Fruit fly (Drosophila melanogaster) whole organism, embryonic: ENCODE data around the gene Cyp4ac2.

Experiments used
- Atf-2 ChIP-seq: fragments of 200-800 bp; sonication (Bioruptor generic); optimal IDR thresholded peaks from 2 replicates; lab custom pipeline; 2016; ENCODE audit warnings: missing biosample characterization, missing genetic modification characterization
- BEAF-32 ChIP-seq: fragments of 200-800 bp; sonication (Bioruptor generic); optimal IDR thresholded peaks from 3 replicates; lab custom pipeline; 2017; ENCODE audit warnings: missing biosample characterization, missing genetic modification characterization, mild to moderate bottlenecking, moderate library complexity, missing genetic modification reagents
- CG11696 ChIP-seq: fragments of 200-800 bp; sonication (Bioruptor generic); IDR thresholded peaks from 2 replicates; pipeline ENCODE4 v1.3.6; 2022; ENCODE audit warnings: missing biosample characterization, missing genetic modification characterization
- CG12155 ChIP-seq: fragments of 200-800 bp; sonication (Bioruptor generic); optimal IDR thresholded peaks from 3 replicates; lab custom pipeline; 2016; ENCODE audit warnings: missing biosample characterization, missing genetic modification characterization
- CG1233 ChIP-seq: fragments of 200-800 bp; sonication (Bioruptor generic); optimal IDR thresholded peaks from 4 replicates; lab custom pipeline; 2018; ENCODE audit warnings: missing biosample characterization, mild to moderate bottlenecking, missing genetic modification characterization
- CG12744 ChIP-seq: fragments of 200-800 bp; sonication (Bioruptor generic); optimal IDR thresholded peaks from 2 replicates; lab custom pipeline; 2016; ENCODE audit warnings: missing biosample characterization, missing genetic modification characterization
- CG14965 ChIP-seq: fragments of 200-800 bp; sonication (Bioruptor generic); optimal IDR thresholded peaks from 2 replicates; lab custom pipeline; 2016; ENCODE audit warnings: missing biosample characterization, missing genetic modification characterization, borderline replicate concordance
- CG15479 ChIP-seq: fragments of 200-800 bp; sonication (Bioruptor generic); optimal IDR thresholded peaks from 3 replicates; lab custom pipeline; 2019; ENCODE audit warnings: missing biosample characterization, mild to moderate bottlenecking, missing genetic modification characterization, moderate library complexity
- CG1602 ChIP-seq: fragments of 200-800 bp; sonication (Bioruptor generic); optimal IDR thresholded peaks from 3 replicates; lab custom pipeline; 2016; ENCODE audit warnings: missing biosample characterization, missing genetic modification characterization
- CG17359 ChIP-seq: fragments of 200-800 bp; sonication (Bioruptor generic); optimal IDR thresholded peaks from 3 replicates; lab custom pipeline; 2018; ENCODE audit warnings: missing biosample characterization, mild to moderate bottlenecking, missing genetic modification characterization, moderate library complexity
- CG18476 ChIP-seq: fragments of 200-800 bp; sonication (Bioruptor generic); optimal IDR thresholded peaks from 2 replicates; lab custom pipeline; 2016; ENCODE audit warnings: missing biosample characterization, mild to moderate bottlenecking, missing genetic modification characterization
- CG31365 ChIP-seq: fragments of 200-800 bp; sonication (Bioruptor generic); optimal IDR thresholded peaks from 2 replicates; lab custom pipeline; 2018; ENCODE audit warnings: missing biosample characterization, mild to moderate bottlenecking, missing genetic modification characterization
- CG4617 ChIP-seq: fragments of 200-800 bp; sonication (Bioruptor generic); optimal IDR thresholded peaks from 3 replicates; lab custom pipeline; 2016; ENCODE audit warnings: missing biosample characterization, missing genetic modification characterization, borderline replicate concordance
- CG6254 ChIP-seq: fragments of 200-800 bp; sonication (Bioruptor generic); optimal IDR thresholded peaks from 3 replicates; lab custom pipeline; 2017; ENCODE audit warnings: mild to moderate bottlenecking, missing biosample characterization, missing genetic modification reagents, missing genetic modification characterization
- CG8359 ChIP-seq: fragments of 200-800 bp; sonication (Bioruptor generic); optimal IDR thresholded peaks from 2 replicates; lab custom pipeline; 2017; ENCODE audit warnings: missing biosample characterization, mild to moderate bottlenecking, missing genetic modification characterization, borderline replicate concordance
- CG8388 ChIP-seq: fragments of 200-800 bp; sonication (Bioruptor generic); optimal IDR thresholded peaks from 2 replicates; lab custom pipeline; 2019; ENCODE audit warnings: missing biosample characterization, mild to moderate bottlenecking, missing genetic modification characterization, moderate library complexity
- CG9215 ChIP-seq: fragments of 200-800 bp; sonication (Bioruptor generic); IDR thresholded peaks from 2 replicates; pipeline ENCODE4 v1.3.6; 2022; ENCODE audit warnings: missing biosample characterization, missing genetic modification characterization
- D ChIP-seq, 2 experiments: fragments of 200-800 bp in 1 of 2; fragments of >200 bp in 1 of 2; sonication (Bioruptor generic) in 1 of 2; optimal IDR thresholded peaks; 2 replicates in 1 of 2; 3 replicates in 1 of 2; lab custom pipeline; 2017; ENCODE audit warnings: mild to moderate bottlenecking in 1 of 2, missing biosample characterization in 1 of 2, missing genetic modification characterization in 1 of 2, missing genetic modification reagents in 1 of 2
- Hmx ChIP-seq: fragments of 200-800 bp; sonication (Bioruptor generic); optimal IDR thresholded peaks from 2 replicates; lab custom pipeline; 2016; ENCODE audit warnings: missing biosample characterization, missing genetic modification characterization
- Hr78 ChIP-seq, 2 experiments: fragments of 200-800 bp in 1 of 2; fragments of >200 bp in 1 of 2; sonication (Bioruptor generic) in 1 of 2; optimal IDR thresholded peaks; 2 replicates each; lab custom pipeline; 2017 to 2019; ENCODE audit warnings: missing biosample characterization in 2 of 2, missing genetic modification characterization in 2 of 2, mild to moderate bottlenecking in 1 of 2, moderate library complexity in 1 of 2
- Kr ChIP-seq: fragments of 200-800 bp; sonication (Bioruptor generic); optimal IDR thresholded peaks from 2 replicates; lab custom pipeline; 2017; ENCODE audit warnings: missing biosample characterization, mild to moderate bottlenecking, missing genetic modification characterization
- Med ChIP-seq: fragments of 200-800 bp; sonication (Bioruptor generic); peaks from one replicate; lab custom pipeline; 2016; ENCODE audit warnings: missing biosample characterization, missing genetic modification characterization, mild to moderate bottlenecking, inconsistent platforms, moderate library complexity
- bowl ChIP-seq: fragments of 200-800 bp; sonication (Bioruptor generic); IDR thresholded peaks from 2 replicates; pipeline ENCODE4 v1.3.6; 2022; ENCODE audit warnings: missing biosample characterization, missing genetic modification characterization
- cato ChIP-seq: fragments of 200-800 bp; sonication (Bioruptor generic); optimal IDR thresholded peaks from 2 replicates; lab custom pipeline; 2016; ENCODE audit warnings: missing biosample characterization, missing genetic modification characterization, borderline replicate concordance
- da ChIP-seq: fragments of 200-800 bp; sonication (Bioruptor generic); optimal IDR thresholded peaks from 2 replicates; lab custom pipeline; 2016; ENCODE audit warnings: missing biosample characterization, missing genetic modification characterization
- danr ChIP-seq: fragments of 200-800 bp; sonication (Bioruptor generic); IDR thresholded peaks from 2 replicates; pipeline ENCODE4 v1.3.6; 2022; ENCODE audit warnings: missing biosample characterization, missing genetic modification characterization
- disco-r ChIP-seq: fragments of 200-800 bp; sonication (Bioruptor generic); optimal IDR thresholded peaks from 2 replicates; lab custom pipeline; 2016; ENCODE audit warnings: missing biosample characterization, missing genetic modification characterization
- ken ChIP-seq: fragments of 200-800 bp; sonication (Bioruptor generic); IDR thresholded peaks from 3 replicates; pipeline ENCODE4 v1.3.6; 2022; ENCODE audit warnings: missing biosample characterization, missing genetic modification characterization
- lola ChIP-seq, 3 experiments: fragments of >200 bp in 2 of 3; fragments of 200-800 bp in 1 of 3; sonication (Bioruptor generic) in 1 of 3; optimal IDR thresholded peaks; 2 replicates each; lab custom pipeline; 2017 to 2019; ENCODE audit warnings: missing biosample characterization in 3 of 3, missing genetic modification characterization in 3 of 3, mild to moderate bottlenecking in 1 of 3, moderate library complexity in 1 of 3
- p53 ChIP-seq: fragments of 200-800 bp; sonication (Bioruptor generic); optimal IDR thresholded peaks from 2 replicates; lab custom pipeline; 2016; ENCODE audit warnings: missing biosample characterization, missing genetic modification characterization
- pan ChIP-seq, 4 experiments: fragments of >200 bp in 3 of 4; fragments of 200-800 bp in 1 of 4; sonication (Bioruptor generic) in 1 of 4; optimal IDR thresholded peaks in 3 of 4; IDR thresholded peaks in 1 of 4; 2 replicates each; pipeline versions ENCODE4 v1.3.6 to Lab custom; 2017 to 2022; ENCODE audit warnings: missing biosample characterization in 2 of 4, missing genetic modification characterization in 2 of 4, mixed read lengths in 1 of 4
- prd ChIP-seq, 3 experiments: fragments of >200 bp in 2 of 3; fragments of 200-800 bp in 1 of 3; sonication (Bioruptor generic) in 1 of 3; optimal IDR thresholded peaks in 2 of 3; IDR thresholded peaks in 1 of 3; 2 replicates in 2 of 3; 3 replicates in 1 of 3; pipeline versions ENCODE4 v1.3.6 to Lab custom; 2017 to 2022; ENCODE audit warnings: missing biosample characterization in 1 of 3, missing genetic modification characterization in 1 of 3
- seq ChIP-seq: fragments of 200-800 bp; sonication (Bioruptor generic); IDR thresholded peaks from 2 replicates; pipeline ENCODE4 v1.3.6; 2022; ENCODE audit warnings: missing biosample characterization, missing genetic modification characterization
- sna ChIP-seq: fragments of 200-800 bp; sonication (Bioruptor generic); IDR thresholded peaks from 2 replicates; pipeline ENCODE4 v1.3.6; 2022; ENCODE audit warnings: missing biosample characterization, missing genetic modification characterization; ENCODE audit not compliant: partially characterized antibody
- tin ChIP-seq: fragments of 200-800 bp; sonication (Bioruptor generic); optimal IDR thresholded peaks from 3 replicates; lab custom pipeline; 2016; ENCODE audit warnings: missing biosample characterization, missing genetic modification characterization

Cyp4ac2 gene

dm6 chr2L:5266092-5266491 lies at the start of gene Cyp4ac2:
Gene Cyp4ac2 (plus strand): TSS chr2L:5266392.
- no peak for TF ChIP-seq cato
- TF ChIP-seq Hmx (GFP tag; lab: Kevin White, UChicago): no peak
- TF ChIP-seq CG11696 (GFP tag; lab: Robert Waterston, UW): no peak
- no peak for TF ChIP-seq da (GFP tag; lab: Kevin White, UChicago)
- no peak for TF ChIP-seq BEAF-32 (GFP tag; lab: Kevin White, UChicago)
- TF ChIP-seq disco-r (GFP tag; lab: Kevin White, UChicago): no peak
- no peak for TF ChIP-seq D (optimal IDR thresholded peaks at IDR 0.05; lab: Kevin White, UChicago)
- no peak for TF ChIP-seq D (GFP tag; optimal IDR thresholded peaks at IDR 0.05; lab: Kevin White, UChicago)
- TF ChIP-seq seq (GFP tag; lab: Robert Waterston, UW): no peak
- no peak for TF ChIP-seq CG1233 (GFP tag; lab: Kevin White, UChicago)
- no peak for TF ChIP-seq CG1602 (GFP tag; lab: Kevin White, UChicago)
- TF ChIP-seq, all 482 proteins: peak for 0

- TF ChIP-seq CG31365 (tag; lab: Kevin White, UChicago) (no peak), CG12155 (GFP tag; lab: Kevin White, UChicago) (no peak), CG17359 (tag; lab: Kevin White, UChicago) (no peak), Kr (no peak), p53 (GFP tag; lab: Kevin White, UChicago) (no peak), Hr78 (GFP tag; optimal IDR thresholded peaks at IDR 0.05; lab: Kevin White, UChicago) (no peak), ken (GFP tag; lab: Robert Waterston, UW) (no peak), Atf-2 (GFP tag; lab: Kevin White, UChicago) (no peak), CG18476 (GFP tag; lab: Kevin White, UChicago) (no peak), CG6254 (GFP tag; lab: Kevin White, UChicago) (no peak), CG9215 (no peak), lola (GFP tag; optimal IDR thresholded peaks at IDR 0.05; lab: Kevin White, UChicago) (no peak), CG4617 (GFP tag; lab: Kevin White, UChicago) (no peak), tin (no peak), CG14965 (GFP tag; lab: Kevin White, UChicago) (no peak), CG8388 (GFP tag; lab: Kevin White, UChicago) (no peak), sna (GFP tag; lab: Robert Waterston, UW) (no peak), prd (optimal IDR thresholded peaks at IDR 0.05; lab: Kevin White, UChicago) (no peak), prd (GFP tag; IDR thresholded peaks at IDR 0.05; lab: Robert Waterston, UW) (no peak), CG12744 (no peak)
Observed at dm6 chr2L:5216442-5216841, 49.8 kb upstream of the Cyp4ac2 start, which contains the start of the genes CG14034 and TpnC25D. Gene CG14034 (minus strand): TSS chr2L:5216542. Gene TpnC25D (plus strand): TSS chr2L:5216701.

dm6 chr2L:5223317-5223716 lies 42.9 kb upstream of the Cyp4ac2 start:
- TF ChIP-seq bowl (no peak), pan (optimal IDR thresholded peaks at IDR 0.05; lab: Kevin White, UChicago) (no peak), pan (GFP tag; optimal IDR thresholded peaks at IDR 0.05 in 1 of 2, IDR thresholded peaks at IDR 0.05 in 1 of 2) (no peak), danr (GFP tag; lab: Robert Waterston, UW) (no peak), CG15479 (GFP tag; lab: Kevin White, UChicago) (no peak), CG8359 (peak; percentile 98), Med (GFP tag; lab: Kevin White, UChicago) (peak; percentile 31)
